Worm (Caenorhabditis elegans) whole organism, early embryonic: ENCODE results near the gene skr-13.

Experiments used
- F13C5.2 ChIP-seq: sonication (generic microtip); optimal IDR thresholded peaks from 2 replicates; lab custom pipeline; 2017; ENCODE audit warnings: mild to moderate bottlenecking, missing genetic modification characterization, inconsistent platforms, missing compliant biosample characterization
- aly-1 ChIP-seq: sonication (generic microtip); optimal IDR thresholded peaks from 2 replicates; lab custom pipeline; 2016; ENCODE audit warnings: missing genetic modification characterization, missing compliant biosample characterization
- ama-1 ChIP-seq: fragments of 150-350 bp; optimal IDR thresholded peaks from 2 replicates; lab custom pipeline; 2014
- ceh-36 ChIP-seq: sonication (generic microtip); optimal IDR thresholded peaks from 2 replicates; lab custom pipeline; 2016; ENCODE audit warnings: missing genetic modification characterization, inconsistent platforms, missing compliant biosample characterization
- ets-7 ChIP-seq: sonication (generic microtip); optimal IDR thresholded peaks from 2 replicates; lab custom pipeline; 2016; ENCODE audit warnings: missing genotype, missing genetic modification characterization, missing compliant biosample characterization
- hmbx-1 ChIP-seq: sonication (generic microtip); optimal IDR thresholded peaks from 2 replicates; lab custom pipeline; 2016; ENCODE audit warnings: mild to moderate bottlenecking, missing genetic modification characterization, missing compliant biosample characterization
- hmg-4 ChIP-seq: fragments of 200-800 bp; sonication (Bioruptor generic); optimal IDR thresholded peaks from 2 replicates; lab custom pipeline; 2018; ENCODE audit warnings: mild to moderate bottlenecking, missing genetic modification characterization, missing compliant biosample characterization
- pes-1 ChIP-seq: fragments of 200-800 bp; sonication (Bioruptor generic); IDR thresholded peaks from 2 replicates; pipeline ENCODE4 v1.3.6; 2022; ENCODE audit warnings: missing genetic modification reagents, missing genetic modification characterization, missing compliant biosample characterization
- sea-1 ChIP-seq: fragments of 200-800 bp; sonication (Bioruptor generic); conservative IDR thresholded peaks from 2 replicates; pipeline ENCODE4 v1.3.6; 2022; ENCODE audit warnings: missing genetic modification characterization, missing compliant biosample characterization

The skr-13 gene

ce11 chrIV:17118585-17118984 lies 43.8 kb downstream of the skr-13 start, which contains the start of gene uaf-2:
TSS of gene uaf-2 (minus strand) at chrIV:17118767.
- no peak for TF ChIP-seq pes-1 (GFP tag; lab: Robert Waterston, UW)
- no peak for TF ChIP-seq F13C5.2 (tag; lab: Kevin White, UChicago)
- TF ChIP-seq ceh-36: no peak
- TF ChIP-seq hmg-4 (GFP tag; lab: Kevin White, UChicago): no peak
- no peak for TF ChIP-seq sea-1
- no peak for TF ChIP-seq hmbx-1 (tag; lab: Kevin White, UChicago)

DNA sequence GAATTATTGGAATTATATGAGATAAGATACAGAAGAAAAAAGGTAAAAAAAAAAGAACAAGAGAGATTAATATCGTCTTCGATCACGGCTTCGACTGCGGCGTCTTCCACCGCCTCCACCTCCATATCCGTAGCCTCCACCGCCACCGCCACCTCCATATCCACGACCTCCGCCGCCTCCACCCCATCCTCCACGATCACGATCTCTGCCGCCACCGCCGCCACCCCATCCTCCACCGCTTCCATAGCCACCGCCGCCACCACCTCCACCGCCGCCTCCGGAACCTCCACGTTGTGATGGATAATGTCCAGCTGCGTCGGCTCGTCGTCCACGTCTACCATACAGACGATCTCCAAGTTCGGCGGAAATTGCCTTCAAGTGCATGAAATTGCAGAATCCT lies 45.6 kb downstream of the skr-13 start:
- TF ChIP-seq ets-7 (tag; lab: Kevin White, UChicago) (no peak), pes-1 (GFP tag; lab: Robert Waterston, UW) (0 out of 2 replicates have a peak, but pooled peaks have one; percentile 23), hmg-4 (GFP tag; lab: Kevin White, UChicago) (no peak)

DNA sequence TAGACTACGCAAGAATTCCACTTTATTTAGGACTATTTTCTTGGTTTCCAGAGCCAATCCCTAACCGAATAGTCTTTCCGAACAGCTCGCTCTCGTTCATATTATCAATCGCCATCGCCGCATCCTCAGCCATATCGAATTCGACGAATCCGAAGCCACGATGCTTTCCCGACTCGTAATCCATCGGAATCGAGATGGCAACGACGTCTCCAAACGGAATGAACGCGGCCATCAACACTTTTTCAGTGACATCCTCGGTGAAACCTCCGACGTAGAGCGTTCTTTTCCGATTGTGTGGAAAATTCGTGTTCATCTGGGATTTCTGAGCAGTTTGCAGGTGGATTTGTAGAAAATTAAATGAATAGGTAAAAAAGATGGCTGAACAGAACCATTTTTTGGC lies 46.1 kb downstream of the skr-13 start, which contains the start of gene cyn-13:
Gene cyn-13, minus strand, starts transcription at position 313 of the 400 bp plus-strand sequence.
- TF ChIP-seq ama-1 (peak; percentile 69), aly-1 (tag; lab: Kevin White, UChicago) (no peak), F13C5.2 (tag; lab: Kevin White, UChicago) (no peak)
